Fruit fly (Drosophila melanogaster) whole organism, prepupa: ENCODE results near the gene CG6678.

Experiments used
- CG10631 ChIP-seq: fragments of 200-800 bp; sonication (Bioruptor generic); optimal IDR thresholded peaks from 2 replicates; lab custom pipeline; 2016; ENCODE audit warnings: missing biosample characterization, missing genetic modification characterization
- CG10669 ChIP-seq: fragments of 200-800 bp; sonication (Bioruptor generic); optimal IDR thresholded peaks from 3 replicates; lab custom pipeline; 2018; ENCODE audit warnings: missing biosample characterization, mild to moderate bottlenecking, missing genetic modification characterization, moderate library complexity
- CG11762 ChIP-seq: fragments of 200-800 bp; sonication (Bioruptor generic); optimal IDR thresholded peaks from 3 replicates; lab custom pipeline; 2016; ENCODE audit warnings: missing biosample characterization, missing genetic modification characterization; ENCODE audit not compliant: insufficient read depth
- CG11902 ChIP-seq: fragments of 200-800 bp; sonication (Bioruptor generic); optimal IDR thresholded peaks from 3 replicates; lab custom pipeline; 2016; ENCODE audit warnings: missing biosample characterization, missing genetic modification characterization
- CG15336 ChIP-seq: fragments of 200-800 bp; sonication (Bioruptor generic); IDR thresholded peaks from 2 replicates; pipeline ENCODE4 v1.3.6; 2022; ENCODE audit warnings: missing biosample characterization, missing genetic modification characterization
- CG1621 ChIP-seq: fragments of 200-800 bp; sonication (Bioruptor generic); optimal IDR thresholded peaks from 3 replicates; lab custom pipeline; 2018; ENCODE audit warnings: missing biosample characterization, mild to moderate bottlenecking, missing genetic modification characterization
- CG16779 ChIP-seq: fragments of 200-800 bp; sonication (Bioruptor generic); optimal IDR thresholded peaks from 3 replicates; lab custom pipeline; 2017; ENCODE audit warnings: missing biosample characterization, mild to moderate bottlenecking, missing genetic modification characterization
- CG3032 ChIP-seq: fragments of 200-800 bp; optimal IDR thresholded peaks from 2 replicates; lab custom pipeline; 2019; ENCODE audit warnings: missing biosample characterization, mild to moderate bottlenecking, missing genetic modification characterization, moderate library complexity
- CG32006 ChIP-seq: fragments of 200-800 bp; sonication (Bioruptor generic); optimal IDR thresholded peaks from 3 replicates; lab custom pipeline; 2017; ENCODE audit warnings: missing biosample characterization, mild to moderate bottlenecking, missing genetic modification characterization
- CG34406 ChIP-seq: fragments of 200-800 bp; sonication (Bioruptor generic); optimal IDR thresholded peaks from 3 replicates; lab custom pipeline; 2016; ENCODE audit warnings: missing biosample characterization, missing genetic modification characterization
- CG3919 ChIP-seq: fragments of 200-800 bp; sonication (Bioruptor generic); optimal IDR thresholded peaks from 3 replicates; lab custom pipeline; 2016; ENCODE audit warnings: missing biosample characterization, missing genetic modification characterization
- CG6163 ChIP-seq: fragments of 200-800 bp; sonication (Bioruptor generic); IDR thresholded peaks from 3 replicates; pipeline ENCODE4 v1.3.6; 2022; ENCODE audit warnings: missing biosample characterization, missing genetic modification characterization
- CG6276 ChIP-seq: fragments of 200-800 bp; sonication (Bioruptor generic); optimal IDR thresholded peaks from 2 replicates; lab custom pipeline; 2017; ENCODE audit warnings: missing biosample characterization, mild to moderate bottlenecking, missing genetic modification characterization
- CG6808 ChIP-seq: fragments of 200-800 bp; sonication (Bioruptor generic); optimal IDR thresholded peaks from 3 replicates; lab custom pipeline; 2017; ENCODE audit warnings: missing biosample characterization, missing genetic modification characterization, mild to moderate bottlenecking, moderate library complexity, missing genetic modification reagents
- CG6854 ChIP-seq: fragments of 200-800 bp; sonication (Bioruptor generic); optimal IDR thresholded peaks from 2 replicates; lab custom pipeline; 2017; ENCODE audit warnings: missing biosample characterization, mild to moderate bottlenecking, missing genetic modification characterization
- CG7368 ChIP-seq: fragments of 200-800 bp; sonication (Bioruptor generic); optimal IDR thresholded peaks from 3 replicates; lab custom pipeline; 2016; ENCODE audit warnings: missing biosample characterization, missing genetic modification characterization
- CG8119 ChIP-seq: fragments of 200-800 bp; sonication (Bioruptor generic); IDR thresholded peaks from 3 replicates; pipeline ENCODE4 v1.3.6; 2022; ENCODE audit warnings: missing biosample characterization, missing genetic modification characterization
- Eip78C ChIP-seq: fragments of 200-800 bp; sonication (Bioruptor generic); peaks from one replicate; lab custom pipeline; 2016; ENCODE audit warnings: missing biosample characterization, missing genetic modification characterization
- Ets96B ChIP-seq: fragments of 200-800 bp; optimal IDR thresholded peaks from 2 replicates; lab custom pipeline; 2019; ENCODE audit warnings: missing biosample characterization, mild to moderate bottlenecking, missing genetic modification characterization, moderate library complexity
- Gug ChIP-seq: fragments of 200-800 bp; sonication (Bioruptor generic); IDR thresholded peaks from 2 replicates; pipeline ENCODE4 v1.3.6; 2022; ENCODE audit warnings: missing biosample characterization, missing genetic modification characterization
- Hr39 ChIP-seq: fragments of 200-800 bp; sonication (Bioruptor generic); optimal IDR thresholded peaks from 2 replicates; lab custom pipeline; 2016; ENCODE audit warnings: missing biosample characterization, missing genetic modification characterization
- Hr4 ChIP-seq: fragments of 200-800 bp; sonication (Bioruptor generic); optimal IDR thresholded peaks from 3 replicates; lab custom pipeline; 2016; ENCODE audit warnings: missing biosample characterization, missing genetic modification characterization
- Lpt ChIP-seq: fragments of 200-800 bp; sonication (Bioruptor generic); optimal IDR thresholded peaks from 3 replicates; lab custom pipeline; 2016; ENCODE audit warnings: missing biosample characterization, missing genetic modification characterization
- Met ChIP-seq: fragments of 200-800 bp; sonication (Bioruptor generic); optimal IDR thresholded peaks from 3 replicates; lab custom pipeline; 2016; ENCODE audit warnings: missing biosample characterization, missing genetic modification characterization
- Smox ChIP-seq: fragments of 200-800 bp; sonication (Bioruptor generic); optimal IDR thresholded peaks from 3 replicates; lab custom pipeline; 2016; ENCODE audit warnings: missing biosample characterization, missing genetic modification characterization
- Sox14 ChIP-seq: fragments of 200-800 bp; sonication (Bioruptor generic); optimal IDR thresholded peaks from 3 replicates; lab custom pipeline; 2016; ENCODE audit warnings: missing biosample characterization, missing genetic modification characterization
- achi ChIP-seq: fragments of 200-800 bp; sonication (Bioruptor generic); optimal IDR thresholded peaks from 3 replicates; lab custom pipeline; 2016; ENCODE audit warnings: missing biosample characterization, missing genetic modification characterization
- acj6 ChIP-seq: fragments of 200-800 bp; sonication (Bioruptor generic); optimal IDR thresholded peaks from 3 replicates; lab custom pipeline; 2016; ENCODE audit warnings: missing biosample characterization, missing genetic modification characterization
- cyc ChIP-seq: fragments of 200-800 bp; sonication (Bioruptor generic); optimal IDR thresholded peaks from 3 replicates; lab custom pipeline; 2016; ENCODE audit warnings: missing biosample characterization, missing genetic modification characterization
- dsx ChIP-seq: fragments of 200-800 bp; optimal IDR thresholded peaks from 3 replicates; lab custom pipeline; 2019; ENCODE audit warnings: missing biosample characterization, mild to moderate bottlenecking, missing genetic modification characterization, moderate library complexity; ENCODE audit not compliant: poor library complexity, severe bottlenecking
- eg ChIP-seq: fragments of 200-800 bp; sonication (Bioruptor generic); IDR thresholded peaks from 3 replicates; pipeline ENCODE4 v1.3.6; 2022; ENCODE audit warnings: missing biosample characterization, missing genetic modification characterization
- esn ChIP-seq: fragments of 200-800 bp; sonication (Bioruptor generic); optimal IDR thresholded peaks from 2 replicates; lab custom pipeline; 2016; ENCODE audit warnings: missing biosample characterization, mild to moderate bottlenecking, missing genetic modification characterization, moderate library complexity
- fd59A ChIP-seq: fragments of 200-800 bp; sonication (Bioruptor generic); optimal IDR thresholded peaks from 2 replicates; lab custom pipeline; 2017; ENCODE audit warnings: missing biosample characterization, mild to moderate bottlenecking, missing genetic modification characterization, missing genetic modification reagents
- fd85E ChIP-seq: fragments of 200-800 bp; sonication (Bioruptor generic); optimal IDR thresholded peaks from 3 replicates; lab custom pipeline; 2016; ENCODE audit warnings: missing biosample characterization, missing genetic modification characterization
- fkh ChIP-seq: fragments of 200-800 bp; sonication (Bioruptor generic); optimal IDR thresholded peaks from 3 replicates; lab custom pipeline; 2017; ENCODE audit warnings: missing biosample characterization, mild to moderate bottlenecking, missing genetic modification characterization, moderate library complexity
- pdm3 ChIP-seq: fragments of 200-800 bp; sonication (Bioruptor generic); optimal IDR thresholded peaks from 3 replicates; lab custom pipeline; 2016; ENCODE audit warnings: missing biosample characterization, missing genetic modification characterization
- spab ChIP-seq: fragments of 200-800 bp; sonication (Bioruptor generic); optimal IDR thresholded peaks from 2 replicates; lab custom pipeline; 2017; ENCODE audit warnings: missing biosample characterization, mild to moderate bottlenecking, missing genetic modification characterization, missing genetic modification reagents
- ss ChIP-seq, 2 experiments: fragments of 200-800 bp; sonication (Bioruptor generic); optimal IDR thresholded peaks; 2 replicates in 1 of 2; 3 replicates in 1 of 2; lab custom pipeline; 2017 to 2018; ENCODE audit warnings: mild to moderate bottlenecking in 2 of 2, missing biosample characterization in 2 of 2, missing genetic modification characterization in 2 of 2, moderate library complexity in 1 of 2
- svp ChIP-seq: fragments of 200-800 bp; sonication (Bioruptor generic); peaks from one replicate; lab custom pipeline; 2016; ENCODE audit warnings: missing biosample characterization, missing genetic modification characterization
- vri ChIP-seq: fragments of 200-800 bp; sonication (Bioruptor generic); optimal IDR thresholded peaks from 3 replicates; lab custom pipeline; 2016; ENCODE audit warnings: missing biosample characterization, mild to moderate bottlenecking, missing genetic modification characterization

The CG6678 gene

dm6 chr3R:21849988-21850460 is 36.8 kb upstream of the CG6678 start (continued):
- TF ChIP-seq fkh (GFP tag; lab: Kevin White, UChicago) (peak; percentile 32), Hr39 (GFP tag; lab: Kevin White, UChicago) (peak; percentile 5), fd85E (GFP tag; lab: Kevin White, UChicago) (no peak), CG11902 (no peak), Gug (0 out of 2 replicates have a peak, but pooled peaks have one; percentile 48), Hr4 (GFP tag; lab: Kevin White, UChicago) (peak; percentile 65), fd59A (GFP tag; lab: Kevin White, UChicago) (no peak), Met (GFP tag; lab: Kevin White, UChicago) (peak; percentile 13), achi (GFP tag; lab: Kevin White, UChicago) (peak; percentile 56), ss (GFP tag; optimal IDR thresholded peaks at IDR 0.05; lab: Kevin White, UChicago) (no peak), Ets96B (tag; lab: Kevin White, UChicago) (no peak), vri (no peak), CG10631 (GFP tag; lab: Kevin White, UChicago) (peak; percentile 41), eg (GFP tag; lab: Robert Waterston, UW) (peak; percentile 60), spab (GFP tag; lab: Kevin White, UChicago) (peak; percentile 1)

- no peak for TF ChIP-seq CG6163
- no peak for TF ChIP-seq CG7368 (GFP tag; lab: Kevin White, UChicago)
- TF ChIP-seq svp (GFP tag; lab: Kevin White, UChicago), result peak; percentile 86
- TF ChIP-seq CG11902, result no peak
- TF ChIP-seq Lpt (GFP tag; lab: Kevin White, UChicago), result no peak
- TF ChIP-seq ss (GFP tag; optimal IDR thresholded peaks at IDR 0.05; lab: Kevin White, UChicago), result no peak
- peak; percentile 8 for TF ChIP-seq Eip78C (GFP tag; lab: Kevin White, UChicago)
- no peak for TF ChIP-seq cyc (GFP tag; lab: Kevin White, UChicago)
- TF ChIP-seq eg (GFP tag; lab: Robert Waterston, UW), result no peak
- TF ChIP-seq CG6854 (GFP tag; lab: Kevin White, UChicago), result no peak
- no peak for TF ChIP-seq CG11762
- no peak for TF ChIP-seq acj6 (GFP tag; lab: Kevin White, UChicago)
- TF ChIP-seq vri, result no peak
- TF ChIP-seq, all 60 proteins: peak for 2
These were observed 34.9 kb upstream of the CG6678 start for dm6 chr3R:21851592-21852578.

dm6 chr3R:21852579-21853233 is 34.1 kb upstream of the CG6678 start:
- TF ChIP-seq Hr4 (GFP tag; lab: Kevin White, UChicago) (peak; percentile 11), esn (GFP tag; lab: Kevin White, UChicago) (peak; percentile 28), CG3919 (GFP tag; lab: Kevin White, UChicago) (peak; percentile 13), Ets96B (tag; lab: Kevin White, UChicago) (peak; percentile 30), CG1621 (tag; lab: Kevin White, UChicago) (no peak), CG6808 (GFP tag; lab: Kevin White, UChicago) (peak; percentile 30), Sox14 (GFP tag; lab: Kevin White, UChicago) (peak; percentile 60), CG10669 (GFP tag; lab: Kevin White, UChicago) (peak; percentile 48), spab (GFP tag; lab: Kevin White, UChicago) (peak; percentile 30), CG6163 (peak; percentile 29; the same call in 1 of the 3 replicates), CG34406 (GFP tag; lab: Kevin White, UChicago) (no peak), Smox (GFP tag; lab: Kevin White, UChicago) (no peak), Gug (no peak), CG6854 (GFP tag; lab: Kevin White, UChicago) (peak; percentile 2), dsx (GFP tag; lab: Kevin White, UChicago) (peak; percentile 15), CG3032 (tag; lab: Kevin White, UChicago) (no peak), CG32006 (peak; percentile 66), Lpt (GFP tag; lab: Kevin White, UChicago) (peak; percentile 3), ss (GFP tag; optimal IDR thresholded peaks at IDR 0.05; lab: Kevin White, UChicago) (peak; percentile 15 to 21), Met (GFP tag; lab: Kevin White, UChicago) (no peak), Eip78C (GFP tag; lab: Kevin White, UChicago) (peak; percentile 72), CG6276 (GFP tag; lab: Kevin White, UChicago) (peak; percentile 21), fd85E (GFP tag; lab: Kevin White, UChicago) (no peak), CG15336 (0 out of 2 replicates have a peak, but pooled peaks have one; percentile 15), CG10631 (GFP tag; lab: Kevin White, UChicago) (peak; percentile 30), fd59A (GFP tag; lab: Kevin White, UChicago) (peak; percentile 26), acj6 (GFP tag; lab: Kevin White, UChicago) (peak; percentile 23), CG16779 (tag; lab: Kevin White, UChicago) (no peak), vri (peak; percentile 40), pdm3 (GFP tag; lab: Kevin White, UChicago) (peak; percentile 27), CG8119 (GFP tag; lab: Robert Waterston, UW) (0 out of 3 replicates have a peak, but pooled peaks have one; percentile 12), fkh (GFP tag; lab: Kevin White, UChicago) (no peak)
